Worm (Caenorhabditis elegans) whole organism, young adult: ENCODE results near the gene tebp-1.
A peak's percentile ranks its signal among the peaks of the same experiment; 100 is the strongest.

Source experiments
- F23B12.7 ChIP-seq: sonication (generic microtip); optimal IDR thresholded peaks from 2 replicates; lab custom pipeline; 2017; ENCODE audit warnings: missing genetic modification characterization, mild to moderate bottlenecking, missing compliant biosample characterization, antibody characterized with exemption, moderate library complexity; ENCODE audit not compliant: insufficient read depth
- F39B2.1 ChIP-seq: fragments of 200-800 bp; sonication (Bioruptor generic); IDR thresholded peaks from 2 replicates; pipeline ENCODE4 v1.3.6; 2022; ENCODE audit warnings: missing genetic modification reagents, missing genetic modification characterization, missing compliant biosample characterization
- F55B11.4 ChIP-seq: sonication (generic microtip); optimal IDR thresholded peaks from 2 replicates; lab custom pipeline; 2016; ENCODE audit warnings: missing compliant biosample characterization, missing genetic modification characterization, borderline replicate concordance; ENCODE audit not compliant: insufficient read depth
- F57C9.4 ChIP-seq: sonication (generic microtip); optimal IDR thresholded peaks from 2 replicates; lab custom pipeline; 2017; ENCODE audit warnings: mild to moderate bottlenecking, missing genetic modification characterization, missing compliant biosample characterization
- K11D2.4 ChIP-seq: fragments of 200-800 bp; sonication (Bioruptor generic); IDR thresholded peaks from 2 replicates; pipeline ENCODE4 v1.3.6; 2022; ENCODE audit warnings: missing genetic modification reagents, missing genetic modification characterization, missing compliant biosample characterization
- Y67H2A.10 ChIP-seq: fragments of 200-800 bp; sonication (Bioruptor generic); conservative IDR thresholded peaks from 2 replicates; pipeline ENCODE4 v1.3.6; 2022; ENCODE audit warnings: missing genetic modification reagents, missing genetic modification characterization, missing compliant biosample characterization
- Y79H2A.3 ChIP-seq: fragments of 200-800 bp; sonication (Bioruptor generic); conservative IDR thresholded peaks from 2 replicates; pipeline ENCODE4 v1.3.6; 2022; ENCODE audit warnings: missing genetic modification reagents, missing genetic modification characterization, missing compliant biosample characterization
- ZK185.1 ChIP-seq: sonication (generic microtip); optimal IDR thresholded peaks from 2 replicates; lab custom pipeline; 2016; ENCODE audit warnings: mild to moderate bottlenecking, missing genetic modification characterization, missing compliant biosample characterization; ENCODE audit not compliant: poor library complexity, severe bottlenecking
- akir-1 ChIP-seq: fragments of 200-800 bp; sonication (Bioruptor generic); optimal IDR thresholded peaks from 2 replicates; lab custom pipeline; 2018; ENCODE audit warnings: mild to moderate bottlenecking, missing genetic modification characterization, moderate library complexity, missing compliant biosample characterization
- ama-1 ChIP-seq, 3 experiments: fragments of 150-350 bp in 1 of 3; sonication (generic microtip) in 2 of 3; optimal IDR thresholded peaks; 2 replicates each; lab custom pipeline; 2014 to 2018; ENCODE audit warnings: missing biosample characterization in 2 of 3, missing genetic modification characterization in 2 of 3, missing genetic modification reagents in 2 of 3
- attf-3 ChIP-seq: fragments of 200-800 bp; sonication (Bioruptor generic); conservative IDR thresholded peaks from 2 replicates; pipeline ENCODE4 v1.3.6; 2022; ENCODE audit warnings: missing genetic modification reagents, missing genetic modification characterization, missing compliant biosample characterization
- attf-5 ChIP-seq: fragments of 200-800 bp; sonication (Bioruptor generic); optimal IDR thresholded peaks from 2 replicates; lab custom pipeline; 2018; ENCODE audit warnings: mild to moderate bottlenecking, missing genetic modification characterization, missing compliant biosample characterization
- attf-6 ChIP-seq: fragments of 200-800 bp; sonication (Bioruptor generic); IDR thresholded peaks from 2 replicates; pipeline ENCODE4 v1.3.6; 2022; ENCODE audit warnings: missing genetic modification reagents, missing genetic modification characterization, missing compliant biosample characterization
- bed-1 ChIP-seq: fragments of 200-800 bp; sonication (Bioruptor generic); IDR thresholded peaks from 2 replicates; pipeline ENCODE4 v1.3.6; 2022; ENCODE audit warnings: missing genetic modification reagents, missing genetic modification characterization, missing compliant biosample characterization
- bed-2 ChIP-seq: fragments of 200-800 bp; sonication (Bioruptor generic); IDR thresholded peaks from 2 replicates; pipeline ENCODE4 v1.3.6; 2022; ENCODE audit warnings: missing genetic modification reagents, missing genetic modification characterization, missing compliant biosample characterization
- ccch-3 ChIP-seq: fragments of 200-800 bp; sonication (Bioruptor generic); optimal IDR thresholded peaks from 2 replicates; lab custom pipeline; 2018; ENCODE audit warnings: mild to moderate bottlenecking, missing genetic modification characterization, missing compliant biosample characterization
- ceh-91 ChIP-seq: fragments of 200-800 bp; sonication (Bioruptor generic); IDR thresholded peaks from 2 replicates; pipeline ENCODE4 v1.3.6; 2022; ENCODE audit warnings: missing genetic modification reagents, missing genetic modification characterization, missing compliant biosample characterization
- die-1 ChIP-seq: sonication (generic microtip); optimal IDR thresholded peaks from 2 replicates; lab custom pipeline; 2016; ENCODE audit warnings: missing genotype, mild to moderate bottlenecking, missing genetic modification characterization, missing compliant biosample characterization
- dox-1 ChIP-seq: fragments of 200-800 bp; sonication (Bioruptor generic); IDR thresholded peaks from 2 replicates; pipeline ENCODE4 v1.3.6; 2022; ENCODE audit warnings: missing genetic modification reagents, missing genetic modification characterization, missing compliant biosample characterization
- efl-1 ChIP-seq: fragments of 150-350 bp; optimal IDR thresholded peaks from 2 replicates; lab custom pipeline; 2014; ENCODE audit warnings: missing biosample characterization, missing genetic modification reagents, missing genetic modification characterization
- egrh-3 ChIP-seq: fragments of 200-800 bp; sonication (Bioruptor generic); IDR thresholded peaks from 2 replicates; pipeline ENCODE4 v1.3.6; 2022; ENCODE audit warnings: missing genetic modification reagents, missing genetic modification characterization, missing compliant biosample characterization
- ekl-4 ChIP-seq: fragments of 200-800 bp; sonication (Bioruptor generic); IDR thresholded peaks from 2 replicates; pipeline ENCODE4 v1.3.6; 2022; ENCODE audit warnings: missing genetic modification reagents, missing genetic modification characterization, missing compliant biosample characterization
- hlh-26 ChIP-seq: fragments of 200-800 bp; sonication (Bioruptor generic); conservative IDR thresholded peaks from 2 replicates; pipeline ENCODE4 v1.3.6; 2022; ENCODE audit warnings: missing genetic modification reagents, missing genetic modification characterization, missing compliant biosample characterization
- hrde-1 ChIP-seq: sonication (generic microtip); optimal IDR thresholded peaks from 2 replicates; lab custom pipeline; 2016; ENCODE audit warnings: missing genetic modification characterization, mild to moderate bottlenecking, missing compliant biosample characterization, moderate library complexity, missing genotype, missing genetic modification reagents, borderline replicate concordance
- hsf-1 ChIP-seq: fragments of 200-800 bp; sonication (Bioruptor generic); IDR thresholded peaks from 2 replicates; pipeline ENCODE4 v1.3.6; 2022; ENCODE audit warnings: missing genetic modification reagents, missing genetic modification characterization, missing compliant biosample characterization
- let-526 ChIP-seq: fragments of 200-800 bp; sonication (Bioruptor generic); IDR thresholded peaks from 2 replicates; pipeline ENCODE4 v1.3.6; 2022; ENCODE audit warnings: missing genetic modification reagents, missing genetic modification characterization, missing compliant biosample characterization
- lin-26 ChIP-seq: fragments of 200-800 bp; sonication (Bioruptor generic); IDR thresholded peaks from 2 replicates; pipeline ENCODE4 v1.3.6; 2022; ENCODE audit warnings: missing genetic modification reagents, missing genetic modification characterization, missing compliant biosample characterization
- lsl-1 ChIP-seq: fragments of 200-800 bp; sonication (Bioruptor generic); optimal IDR thresholded peaks from 2 replicates; lab custom pipeline; 2018; ENCODE audit warnings: mild to moderate bottlenecking, missing genetic modification characterization, moderate library complexity, missing compliant biosample characterization
- madf-6 ChIP-seq: fragments of 200-800 bp; sonication (Bioruptor generic); IDR thresholded peaks from 2 replicates; pipeline ENCODE4 v1.3.6; 2022; ENCODE audit warnings: missing genetic modification reagents, missing genetic modification characterization, missing compliant biosample characterization
- madf-8 ChIP-seq: fragments of 200-800 bp; sonication (Bioruptor generic); conservative IDR thresholded peaks from 2 replicates; pipeline ENCODE4 v1.3.6; 2022; ENCODE audit warnings: missing genetic modification reagents, missing genetic modification characterization, missing compliant biosample characterization
- mel-28 ChIP-seq: sonication (generic microtip); optimal IDR thresholded peaks from 2 replicates; lab custom pipeline; 2016; ENCODE audit warnings: borderline replicate concordance, mild to moderate bottlenecking, missing genetic modification characterization, missing compliant biosample characterization
- nfya-2 ChIP-seq: fragments of 200-800 bp; sonication (Bioruptor generic); IDR thresholded peaks from 2 replicates; pipeline ENCODE4 v1.3.6; 2022; ENCODE audit warnings: missing genetic modification reagents, missing genetic modification characterization, missing compliant biosample characterization
- nhr-179 ChIP-seq: sonication (generic microtip); optimal IDR thresholded peaks from 2 replicates; lab custom pipeline; 2016; ENCODE audit warnings: mild to moderate bottlenecking, missing genetic modification characterization, missing compliant biosample characterization
- nhr-80 ChIP-seq: sonication (generic microtip); optimal IDR thresholded peaks from 2 replicates; lab custom pipeline; 2016; ENCODE audit warnings: missing genetic modification characterization, missing compliant biosample characterization
- rcor-1 ChIP-seq: fragments of 200-800 bp; sonication (Bioruptor generic); IDR thresholded peaks from 2 replicates; pipeline ENCODE4 v1.3.6; 2022; ENCODE audit warnings: missing genetic modification reagents, missing genetic modification characterization, missing compliant biosample characterization
- repo-1 ChIP-seq: sonication (generic microtip); optimal IDR thresholded peaks from 2 replicates; lab custom pipeline; 2017; ENCODE audit warnings: mild to moderate bottlenecking, missing genetic modification characterization, missing compliant biosample characterization
- sea-2 ChIP-seq: fragments of 200-800 bp; sonication (Bioruptor generic); IDR thresholded peaks from 2 replicates; pipeline ENCODE4 v1.3.6; 2022; ENCODE audit warnings: missing genetic modification characterization, missing compliant biosample characterization
- snpc-1.3 ChIP-seq: sonication (generic microtip); optimal IDR thresholded peaks from 2 replicates; lab custom pipeline; 2017; ENCODE audit warnings: missing genetic modification characterization, mild to moderate bottlenecking, missing compliant biosample characterization, antibody characterized with exemption, moderate library complexity, missing genotype, missing genetic modification reagents; ENCODE audit not compliant: insufficient read depth
- sptf-2 ChIP-seq: fragments of 200-800 bp; sonication (Bioruptor generic); optimal IDR thresholded peaks from 2 replicates; lab custom pipeline; 2018; ENCODE audit warnings: mild to moderate bottlenecking, missing genetic modification characterization, missing compliant biosample characterization
- tbp1 ChIP-seq: fragments of 200-800 bp; sonication (Bioruptor generic); optimal IDR thresholded peaks from 2 replicates; lab custom pipeline; 2018; ENCODE audit warnings: mild to moderate bottlenecking, missing genetic modification characterization, missing compliant biosample characterization
- tlf-1 ChIP-seq: fragments of 200-800 bp; sonication (Bioruptor generic); optimal IDR thresholded peaks from 2 replicates; lab custom pipeline; 2018; ENCODE audit warnings: mild to moderate bottlenecking, missing genetic modification characterization, missing compliant biosample characterization
- xnd-1 ChIP-seq: sonication (generic microtip); optimal IDR thresholded peaks from 2 replicates; lab custom pipeline; 2016; ENCODE audit warnings: missing genotype, missing genetic modification reagents, missing genetic modification characterization, missing compliant biosample characterization
- zfh-2 ChIP-seq: fragments of 200-800 bp; sonication (Bioruptor generic); conservative IDR thresholded peaks from 2 replicates; pipeline ENCODE4 v1.3.6; 2022; ENCODE audit warnings: missing genetic modification reagents, missing genetic modification characterization, missing compliant biosample characterization
- ztf-22 ChIP-seq: fragments of 200-800 bp; sonication (Bioruptor generic); optimal IDR thresholded peaks from 2 replicates; lab custom pipeline; 2018; ENCODE audit warnings: mild to moderate bottlenecking, missing genetic modification characterization, moderate library complexity, missing compliant biosample characterization
- ztf-25 ChIP-seq: fragments of 200-800 bp; sonication (Bioruptor generic); IDR thresholded peaks from 2 replicates; pipeline ENCODE4 v1.3.6; 2022; ENCODE audit warnings: missing genetic modification reagents, missing genetic modification characterization, missing compliant biosample characterization
- ztf-26 ChIP-seq: sonication (generic microtip); optimal IDR thresholded peaks from 2 replicates; lab custom pipeline; 2017; ENCODE audit warnings: missing genetic modification characterization, missing compliant biosample characterization
- ztf-28 ChIP-seq: fragments of 200-800 bp; sonication (Bioruptor generic); IDR thresholded peaks from 2 replicates; pipeline ENCODE4 v1.3.6; 2022; ENCODE audit warnings: missing genetic modification reagents, missing genetic modification characterization, missing compliant biosample characterization

The tebp-1 gene

ce11 chrII:14404741-14405488, 43.1 kb downstream of the tebp-1 start:
- no peak for TF ChIP-seq madf-8
- no peak for TF ChIP-seq bed-1 (GFP tag; lab: Robert Waterston, UW)
- peak; percentile 6 for TF ChIP-seq F23B12.7
- TF ChIP-seq die-1 (tag; lab: Kevin White, UChicago): no peak
- TF ChIP-seq sea-2 (GFP tag; lab: Robert Waterston, UW): no peak
- no peak for TF ChIP-seq Y67H2A.10 (GFP tag; lab: Robert Waterston, UW)
- peak; percentile 62 for TF ChIP-seq ztf-26
- no peak for TF ChIP-seq repo-1 (tag; lab: Kevin White, UChicago)
- TF ChIP-seq ztf-28 (GFP tag; lab: Robert Waterston, UW): 0 out of 2 replicates have a peak, but pooled peaks have one; percentile 22
- TF ChIP-seq let-526: no peak
- TF ChIP-seq nhr-179: no peak
- TF ChIP-seq tlf-1: no peak
- TF ChIP-seq attf-3 (GFP tag; lab: Robert Waterston, UW): no peak
- no peak for TF ChIP-seq nhr-80 (tag; lab: Kevin White, UChicago)
- TF ChIP-seq ama-1 (optimal IDR thresholded peaks at IDR 0.05; lab: Kevin White, UChicago): no peak
- TF ChIP-seq ama-1 (GFP tag; optimal IDR thresholded peaks at IDR 0.05; lab: Kevin White, UChicago): no peak
- no peak for TF ChIP-seq nfya-2 (GFP tag; lab: Robert Waterston, UW)
- no peak for TF ChIP-seq ZK185.1 (tag; lab: Kevin White, UChicago)
- no peak for TF ChIP-seq ccch-3 (GFP tag; lab: Kevin White, UChicago)
- TF ChIP-seq Y79H2A.3 (GFP tag; lab: Robert Waterston, UW): no peak
- no peak for TF ChIP-seq F39B2.1 (GFP tag; lab: Robert Waterston, UW)
- TF ChIP-seq hrde-1: no peak
- no peak; the same call in 1 of the 2 replicates for TF ChIP-seq dox-1 (GFP tag; lab: Robert Waterston, UW)
- TF ChIP-seq efl-1 (GFP tag; lab: Kevin White, UChicago): no peak
- no peak for TF ChIP-seq K11D2.4
- no peak for TF ChIP-seq rcor-1
- no peak for TF ChIP-seq ztf-22 (GFP tag; lab: Kevin White, UChicago)
- no peak for TF ChIP-seq ztf-25 (GFP tag; lab: Robert Waterston, UW)
- TF ChIP-seq ekl-4 (GFP tag; lab: Robert Waterston, UW): 0 out of 2 replicates have a peak, but pooled peaks have one; percentile 45
- no peak for TF ChIP-seq snpc-1.3 (tag; lab: Kevin White, UChicago)
- no peak for TF ChIP-seq ceh-91 (GFP tag; lab: Robert Waterston, UW)
- TF ChIP-seq hsf-1 (GFP tag; lab: Robert Waterston, UW): peak; percentile 95
- no peak for TF ChIP-seq sptf-2 (GFP tag; lab: Kevin White, UChicago)
- peak; percentile 73 for TF ChIP-seq zfh-2
- no peak for TF ChIP-seq attf-5 (GFP tag; lab: Kevin White, UChicago)
- no peak for TF ChIP-seq attf-6 (GFP tag; lab: Robert Waterston, UW)
- TF ChIP-seq bed-2 (GFP tag; lab: Robert Waterston, UW): no peak
- TF ChIP-seq madf-6 (GFP tag; lab: Robert Waterston, UW): no peak
- TF ChIP-seq akir-1 (GFP tag; lab: Kevin White, UChicago): no peak
- no peak for TF ChIP-seq egrh-3
- TF ChIP-seq lin-26: no peak
- TF ChIP-seq tbp1 (GFP tag; lab: Kevin White, UChicago): no peak
- TF ChIP-seq hlh-26: no peak
- no peak for TF ChIP-seq lsl-1 (GFP tag; lab: Kevin White, UChicago)
- TF ChIP-seq xnd-1: no peak
- no peak for TF ChIP-seq F55B11.4
- TF ChIP-seq mel-28 (tag; lab: Kevin White, UChicago): no peak
- no peak for TF ChIP-seq F57C9.4 (tag; lab: Kevin White, UChicago)
